Worm (Caenorhabditis elegans) whole organism, L2 larva: ENCODE measurements around the gene Y41D4B.24.

Source experiments
- ZK546.5 ChIP-seq: sonication (generic microtip); optimal IDR thresholded peaks from 2 replicates; lab custom pipeline; 2017; ENCODE audit warnings: missing biosample characterization, missing genetic modification characterization
- fos-1 ChIP-seq: fragments of 150-350 bp; optimal IDR thresholded peaks from 2 replicates; lab custom pipeline; 2014; ENCODE audit warnings: missing biosample characterization, missing genetic modification characterization
- lsy-2 ChIP-seq, 2 experiments: fragments of 150-350 bp in 1 of 2; sonication (generic microtip) in 1 of 2; optimal IDR thresholded peaks; 2 replicates each; lab custom pipeline; 2014 to 2017; ENCODE audit warnings: missing biosample characterization in 2 of 2, missing genetic modification characterization in 2 of 2
- nhr-11 ChIP-seq: fragments of 150-350 bp; optimal IDR thresholded peaks from 2 replicates; lab custom pipeline; 2014; ENCODE audit warnings: missing biosample characterization, missing genetic modification characterization
- nhr-6 ChIP-seq: fragments of 150-350 bp; optimal IDR thresholded peaks from 2 replicates; lab custom pipeline; 2014; ENCODE audit warnings: missing biosample characterization, missing genetic modification characterization
- nhr-77 ChIP-seq: fragments of 150-350 bp; optimal IDR thresholded peaks from 2 replicates; lab custom pipeline; 2014; ENCODE audit warnings: missing biosample characterization, missing genetic modification characterization
- skn-1 ChIP-seq: sonication (generic microtip); optimal IDR thresholded peaks from 2 replicates; lab custom pipeline; 2017; ENCODE audit warnings: missing biosample characterization, missing genetic modification characterization
- ztf-4 ChIP-seq: fragments of 150-350 bp; optimal IDR thresholded peaks from 2 replicates; lab custom pipeline; 2014; ENCODE audit warnings: missing biosample characterization, missing genetic modification characterization

Gene Y41D4B.24

DNA sequence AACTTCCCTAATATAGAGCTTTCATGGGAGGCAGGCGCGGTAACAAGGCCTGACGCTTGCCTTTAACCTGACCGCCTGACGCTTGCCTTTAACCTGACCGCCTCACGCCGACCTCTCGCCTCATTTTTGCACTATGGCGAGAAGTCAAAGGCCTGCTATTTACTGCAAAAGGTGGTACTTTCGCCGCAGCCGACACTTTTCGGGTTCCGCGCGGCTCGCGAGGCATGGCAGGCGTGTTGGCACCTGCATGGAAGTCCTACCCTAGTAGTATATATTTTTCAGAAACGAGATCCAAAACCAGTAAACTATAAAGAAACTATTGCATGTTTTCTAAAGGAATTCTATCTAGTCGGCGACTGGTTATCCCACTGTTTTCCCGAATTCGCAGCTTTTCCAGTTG is 53.2 kb downstream of the Y41D4B.24 start:
- TF ChIP-seq nhr-11 (tag; lab: Kevin White, UChicago) (no peak), fos-1 (tag; lab: Kevin White, UChicago) (no peak), skn-1 (tag; lab: Kevin White, UChicago) (no peak), lsy-2 (tag; optimal IDR thresholded peaks at IDR 0.05; lab: Kevin White, UChicago) (no peak), nhr-6 (no peak), ztf-4 (tag; lab: Kevin White, UChicago) (no peak), ZK546.5 (no peak)

DNA sequence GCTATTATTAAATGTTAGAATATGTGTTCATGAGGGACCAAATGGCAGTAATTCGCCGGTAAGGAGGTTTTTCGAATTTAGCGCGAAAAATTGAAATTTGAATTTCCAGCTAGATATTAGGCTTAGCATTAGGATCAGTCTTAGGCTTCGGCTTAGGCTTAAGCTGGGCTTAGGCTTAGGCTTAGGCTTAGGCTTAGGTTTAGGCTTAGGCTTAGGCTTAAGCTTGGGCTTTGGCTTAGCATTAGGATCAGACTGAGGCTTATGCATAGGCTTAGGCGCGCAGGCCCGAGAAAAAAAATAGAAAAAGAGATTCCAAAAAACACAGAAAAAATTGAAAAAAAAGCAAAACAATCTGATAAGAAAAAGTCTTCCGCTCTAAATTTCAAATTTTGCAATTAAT is 53.7 kb downstream of the Y41D4B.24 start:
- TF ChIP-seq nhr-77 (tag; lab: Kevin White, UChicago): no peak
